Worm (Caenorhabditis elegans): ENCODE measurements around the gene srx-133.

Gene srx-133

ce11 chrV:13827920-13828319, 20.6 kb upstream of the srx-133 start, which contains the start of gene nrf-5:
TSS of gene nrf-5 (plus strand) at chrV:13828267.
- TF ChIP-seq pag-3 (tag; optimal IDR thresholded peaks at IDR 0.05; ENCODE audit: borderline replicate concordance) (no peak), sdc-2 (tag; optimal IDR thresholded peaks at IDR 0.05) (no peak), fax-1 (tag; optimal IDR thresholded peaks at IDR 0.05) (no peak), T23F11.4 (GFP tag; optimal IDR thresholded peaks at IDR 0.05) (no peak), unc-55 (GFP tag; optimal IDR thresholded peaks at IDR 0.05) (peak; percentile 14), ceh-14 (tag; optimal IDR thresholded peaks at IDR 0.05) (no peak), ceh-24 (tag; optimal IDR thresholded peaks at IDR 0.05) (no peak), nhr-11 (tag; optimal IDR thresholded peaks at IDR 0.05) (no peak), eyg-1 (tag; optimal IDR thresholded peaks at IDR 0.05) (no peak)

DNA sequence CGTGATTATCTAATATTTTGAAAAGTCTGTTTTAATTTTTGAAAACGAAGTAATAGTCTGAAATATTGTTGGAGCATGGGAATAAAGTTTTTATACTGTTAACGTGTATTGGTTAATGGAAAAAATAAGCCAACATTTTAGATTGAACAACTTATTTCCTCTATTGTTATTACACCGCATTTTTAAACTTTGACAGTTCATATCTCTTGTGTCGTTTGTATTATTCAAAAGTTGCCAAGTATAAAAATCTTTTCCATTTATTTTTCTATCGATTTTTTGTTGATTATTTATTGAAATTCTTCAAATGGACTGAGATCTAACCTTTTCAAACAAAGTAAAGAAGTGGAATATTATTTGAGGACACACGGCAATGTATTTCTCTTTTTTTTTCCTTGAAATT, 17.7 kb upstream of the srx-133 start, which contains the start of gene str-165:
Gene str-165, plus strand, starts transcription at position 301 of the 400 bp plus-strand sequence.
- TF ChIP-seq ceh-45 (GFP tag; IDR thresholded peaks at IDR 0.05) = no peak

- TF ChIP-seq ceh-9 (tag; optimal IDR thresholded peaks at IDR 0.05) (no peak), nhr-11 (tag; optimal IDR thresholded peaks at IDR 0.05) (no peak), hlh-30 (tag; optimal IDR thresholded peaks at IDR 0.05; ENCODE audit: insufficient read depth) (no peak), rnt-1 (tag; optimal IDR thresholded peaks at IDR 0.05) (no peak)
Measured at ce11 chrV:13833951-13834350, 14.5 kb upstream of the srx-133 start, which contains the start of gene srx-129. TSS of gene srx-129 (plus strand) at chrV:13834251.

DNA sequence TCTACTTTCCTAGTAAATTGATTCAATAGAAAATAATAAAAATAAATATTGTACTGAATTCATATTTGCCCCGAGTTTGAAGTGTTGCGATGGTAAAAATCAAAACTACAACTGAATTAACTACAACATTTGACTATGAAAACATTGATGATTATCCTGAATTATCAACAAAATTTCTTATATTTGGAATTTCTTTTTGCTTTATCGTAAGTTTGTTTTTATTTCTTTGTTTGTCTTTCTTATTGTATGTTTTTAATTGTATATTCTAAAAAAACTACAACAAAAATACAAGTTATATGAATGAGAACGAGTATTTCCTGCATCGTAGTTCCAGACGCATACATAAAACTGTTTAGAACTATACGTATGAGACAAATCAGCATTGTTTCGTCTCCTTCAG, 11.3 kb upstream of the srx-133 start, which contains the start of gene srx-128:
Gene srx-128, plus strand, starts transcription at position 301 of the 400 bp plus-strand sequence.
- no peak for TF ChIP-seq sox-4 (tag; optimal IDR thresholded peaks at IDR 0.05)
- no peak for TF ChIP-seq nhr-11 (tag; optimal IDR thresholded peaks at IDR 0.05)
- no peak for TF ChIP-seq unc-3 (GFP tag; conservative IDR thresholded peaks at IDR 0.05)
- no peak for TF ChIP-seq unc-3 (tag; optimal IDR thresholded peaks at IDR 0.05)
- TF ChIP-seq hlh-15 (tag; optimal IDR thresholded peaks at IDR 0.05) = no peak
- TF ChIP-seq dmd-4 (tag; optimal IDR thresholded peaks at IDR 0.05; ENCODE audit: borderline replicate concordance) = no peak
- no peak for TF ChIP-seq che-1 (tag; optimal IDR thresholded peaks at IDR 0.05)

DNA sequence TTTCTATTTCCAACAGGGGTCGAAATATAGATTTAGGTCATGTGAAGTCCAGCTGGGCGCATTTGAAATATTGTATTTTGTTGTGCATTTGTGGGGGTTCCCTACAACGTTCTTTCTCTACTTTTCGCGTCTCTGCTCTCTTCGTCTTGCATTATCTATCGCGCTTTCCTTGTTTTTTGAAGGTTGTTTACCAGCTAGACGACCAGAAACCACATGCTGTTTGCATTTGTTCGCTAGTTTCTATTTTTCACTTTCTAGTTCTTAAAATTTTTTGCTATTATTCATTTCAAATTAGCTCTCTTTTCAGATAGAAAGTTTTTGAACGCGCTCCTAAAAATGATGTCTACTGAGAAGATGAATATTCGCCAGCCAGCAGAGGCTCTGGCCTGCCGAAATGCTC, 9.0 kb upstream of the srx-133 start, which contains the start of gene F55B12.10:
Gene F55B12.10, plus strand, starts transcription at position 301 of the 400 bp plus-strand sequence.
- TF ChIP-seq zip-5 (tag; optimal IDR thresholded peaks at IDR 0.05) = no peak
- TF ChIP-seq sox-4 (tag; optimal IDR thresholded peaks at IDR 0.05) = no peak
- TF ChIP-seq fkh-6 (tag; optimal IDR thresholded peaks at IDR 0.05) = no peak
- no peak for TF ChIP-seq hlh-13 (GFP tag; optimal IDR thresholded peaks at IDR 0.05)
- TF ChIP-seq ahr-1 (tag; optimal IDR thresholded peaks at IDR 0.05) = no peak
- no peak for TF ChIP-seq dve-1 (tag; optimal IDR thresholded peaks at IDR 0.05)
- no peak for TF ChIP-seq ceh-9 (tag; optimal IDR thresholded peaks at IDR 0.05)
- no peak for TF ChIP-seq lim-6 (tag; optimal IDR thresholded peaks at IDR 0.05)
- no peak for TF ChIP-seq ceh-31 (tag; optimal IDR thresholded peaks at IDR 0.05)

- TF ChIP-seq pax-1 (tag; optimal IDR thresholded peaks at IDR 0.05) (no peak), dmd-4 (tag; optimal IDR thresholded peaks at IDR 0.05; ENCODE audit: borderline replicate concordance) (no peak), pag-3 (tag; optimal IDR thresholded peaks at IDR 0.05; ENCODE audit: borderline replicate concordance) (no peak), fkh-6 (tag; optimal IDR thresholded peaks at IDR 0.05) (no peak), pqm-1 (tag; optimal IDR thresholded peaks at IDR 0.05) (no peak), rnt-1 (tag; optimal IDR thresholded peaks at IDR 0.05) (no peak), ceh-6 (GFP tag; optimal IDR thresholded peaks at IDR 0.05) (no peak), hlh-8 (tag; optimal IDR thresholded peaks at IDR 0.05) (no peak), hlh-15 (tag; optimal IDR thresholded peaks at IDR 0.05) (no peak), ceh-34 (tag; optimal IDR thresholded peaks at IDR 0.05) (no peak), unc-55 (GFP tag; optimal IDR thresholded peaks at IDR 0.05) (no peak), ceh-2 (tag; optimal IDR thresholded peaks at IDR 0.05) (no peak)
Measured at ce11 chrV:13840909-13841308, 7.6 kb upstream of the srx-133 start, which contains the start of gene srx-17. TSS of gene srx-17 (plus strand) at chrV:13841209.
